Fruit fly (Drosophila melanogaster): Measurements from ENCODE around the gene E2f1.

DNA sequence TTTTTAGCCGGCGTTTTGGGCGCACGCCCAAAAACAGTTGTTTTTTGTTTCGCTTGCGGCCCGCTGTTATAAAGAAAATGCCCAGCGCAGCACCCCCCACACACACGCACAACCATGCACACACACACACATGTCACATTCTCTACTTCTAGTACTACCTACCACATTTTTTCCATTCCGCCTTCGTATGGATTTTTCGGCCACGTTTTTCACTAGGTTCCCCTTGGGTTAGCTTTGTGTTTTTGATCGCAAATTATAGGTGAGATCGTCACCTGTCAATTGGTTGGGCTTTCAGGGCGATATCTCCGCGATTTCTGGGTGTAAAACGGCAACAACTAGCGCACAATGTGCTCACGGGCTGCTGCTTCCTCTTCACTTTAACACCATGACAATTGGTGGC is 617 bp downstream of the E2f1 start:
- TF ChIP-seq h (optimal IDR thresholded peaks at IDR 0.05) (no peak), psq (optimal IDR thresholded peaks at IDR 0.05) (no peak)
